Fruit fly (Drosophila melanogaster) whole organism, embryonic: ENCODE measurements around the gene hiro.
A peak's percentile ranks its signal among the peaks of the same experiment; 100 is the strongest.

Experiments
- Atf6 ChIP-seq: fragments of 200-800 bp; sonication (Bioruptor generic); IDR thresholded peaks from 2 replicates; pipeline ENCODE4 v1.3.6; 2022; ENCODE audit warnings: missing biosample characterization, missing genetic modification characterization
- BEAF-32 ChIP-seq: fragments of 200-800 bp; sonication (Bioruptor generic); optimal IDR thresholded peaks from 3 replicates; lab custom pipeline; 2017; ENCODE audit warnings: missing biosample characterization, missing genetic modification characterization, mild to moderate bottlenecking, moderate library complexity, missing genetic modification reagents
- Bdp1 ChIP-seq: fragments of 200-800 bp; sonication (Bioruptor generic); optimal IDR thresholded peaks from 3 replicates; lab custom pipeline; 2016; ENCODE audit warnings: missing biosample characterization, missing genetic modification characterization
- CG10979 ChIP-seq: fragments of 200-800 bp; sonication (Bioruptor generic); optimal IDR thresholded peaks from 2 replicates; lab custom pipeline; 2018; ENCODE audit warnings: missing biosample characterization, mild to moderate bottlenecking, missing genetic modification characterization, moderate library complexity
- CG12769 ChIP-seq: fragments of 200-800 bp; sonication (Bioruptor generic); optimal IDR thresholded peaks from 2 replicates; lab custom pipeline; 2019; ENCODE audit warnings: missing biosample characterization, mild to moderate bottlenecking, missing genetic modification characterization, moderate library complexity
- CG17385 ChIP-seq: fragments of 200-800 bp; sonication (Bioruptor generic); optimal IDR thresholded peaks from 3 replicates; lab custom pipeline; 2018; ENCODE audit warnings: missing biosample characterization, mild to moderate bottlenecking, missing genetic modification characterization
- CG34376 ChIP-seq: fragments of 200-800 bp; sonication (Bioruptor generic); optimal IDR thresholded peaks from 2 replicates; lab custom pipeline; 2018; ENCODE audit warnings: missing biosample characterization, mild to moderate bottlenecking, missing genetic modification characterization
- CG8290 ChIP-seq, 3 experiments: fragments of 200-800 bp; sonication (Bioruptor generic); optimal IDR thresholded peaks; 2 replicates each; lab custom pipeline; 2016 to 2019; ENCODE audit warnings: missing biosample characterization in 3 of 3, missing genetic modification characterization in 3 of 3, mild to moderate bottlenecking in 2 of 3, moderate library complexity in 1 of 3
- CHES-1-like ChIP-seq: fragments of 200-800 bp; sonication (Bioruptor generic); optimal IDR thresholded peaks from 2 replicates; lab custom pipeline; 2016; ENCODE audit warnings: missing biosample characterization, missing genetic modification characterization
- D19B ChIP-seq: fragments of 200-800 bp; sonication (Bioruptor generic); optimal IDR thresholded peaks from 2 replicates; lab custom pipeline; 2017; ENCODE audit warnings: missing biosample characterization, mild to moderate bottlenecking, missing genetic modification characterization
- Deaf1 ChIP-seq: fragments of 200-800 bp; optimal IDR thresholded peaks from 3 replicates; lab custom pipeline; 2019; ENCODE audit warnings: missing biosample characterization, mild to moderate bottlenecking, missing genetic modification characterization, moderate library complexity
- Drgx ChIP-seq: fragments of 200-800 bp; sonication (Bioruptor generic); IDR thresholded peaks from 2 replicates; pipeline ENCODE4 v1.3.6; 2022; ENCODE audit warnings: missing biosample characterization, missing genetic modification characterization
- Hr3 ChIP-seq: fragments of 200-800 bp; sonication (Bioruptor generic); optimal IDR thresholded peaks from 3 replicates; lab custom pipeline; 2016; ENCODE audit warnings: missing biosample characterization, missing genetic modification characterization
- Med ChIP-seq: fragments of 200-800 bp; sonication (Bioruptor generic); peaks from one replicate; lab custom pipeline; 2016; ENCODE audit warnings: missing biosample characterization, missing genetic modification characterization, mild to moderate bottlenecking, inconsistent platforms, moderate library complexity
- Myb ChIP-seq: fragments of 200-800 bp; sonication (Bioruptor generic); optimal IDR thresholded peaks from 2 replicates; lab custom pipeline; 2016; ENCODE audit warnings: missing biosample characterization, missing genetic modification characterization
- NFAT ChIP-seq: fragments of 200-800 bp; sonication (Bioruptor generic); IDR thresholded peaks from 2 replicates; pipeline ENCODE4 v1.3.6; 2022; ENCODE audit warnings: missing biosample characterization, missing genetic modification characterization
- Nf-YB ChIP-seq: fragments of 200-800 bp; sonication (Bioruptor generic); optimal IDR thresholded peaks from 3 replicates; lab custom pipeline; 2019; ENCODE audit warnings: missing biosample characterization, mild to moderate bottlenecking, missing genetic modification characterization, moderate library complexity
- Sox102F ChIP-seq: fragments of 200-800 bp; sonication (Bioruptor generic); optimal IDR thresholded peaks from 2 replicates; lab custom pipeline; 2018; ENCODE audit warnings: missing biosample characterization, mild to moderate bottlenecking, missing genetic modification characterization, moderate library complexity
- chinmo ChIP-seq: fragments of 200-800 bp; sonication (Bioruptor generic); IDR thresholded peaks from 4 replicates; pipeline ENCODE4 v1.3.6; 2022; ENCODE audit warnings: missing biosample characterization, missing genetic modification characterization; ENCODE audit not compliant: partially characterized antibody
- ci ChIP-seq: fragments of 200-800 bp; sonication (Bioruptor generic); IDR thresholded peaks from 3 replicates; pipeline ENCODE4 v1.3.6; 2022; ENCODE audit warnings: missing biosample characterization, missing genetic modification characterization
- crc ChIP-seq: fragments of 200-800 bp; sonication (Bioruptor generic); optimal IDR thresholded peaks from 2 replicates; lab custom pipeline; 2016; ENCODE audit warnings: missing biosample characterization, missing genetic modification characterization
- cwo ChIP-seq: fragments of 200-800 bp; sonication (Bioruptor generic); optimal IDR thresholded peaks from 3 replicates; lab custom pipeline; 2017; ENCODE audit warnings: missing biosample characterization, missing genetic modification characterization, mild to moderate bottlenecking, moderate library complexity, missing genetic modification reagents
- exex ChIP-seq: fragments of 200-800 bp; sonication (Bioruptor generic); optimal IDR thresholded peaks from 4 replicates; lab custom pipeline; 2018; ENCODE audit warnings: missing biosample characterization, mild to moderate bottlenecking, missing genetic modification characterization, moderate library complexity
- gem ChIP-seq: fragments of 200-800 bp; sonication (Bioruptor generic); optimal IDR thresholded peaks from 2 replicates; lab custom pipeline; 2019; ENCODE audit warnings: missing biosample characterization, mild to moderate bottlenecking, missing genetic modification characterization, moderate library complexity
- grn ChIP-seq: fragments of 200-800 bp; sonication (Bioruptor generic); optimal IDR thresholded peaks from 3 replicates; lab custom pipeline; 2017; ENCODE audit warnings: missing biosample characterization, missing genetic modification characterization
- hkb ChIP-seq, 2 experiments: fragments of 200-800 bp in 1 of 2; fragments of >200 bp in 1 of 2; sonication (Bioruptor generic) in 1 of 2; IDR thresholded peaks in 1 of 2; optimal IDR thresholded peaks in 1 of 2; 2 replicates each; pipeline versions ENCODE4 v1.3.6 to Lab custom; 2017 to 2022; ENCODE audit warnings: missing biosample characterization in 1 of 2, missing genetic modification characterization in 1 of 2
- jigr1 ChIP-seq: fragments of 200-800 bp; sonication (Bioruptor generic); IDR thresholded peaks from 3 replicates; pipeline ENCODE4 v1.3.6; 2022; ENCODE audit warnings: missing biosample characterization, missing genetic modification characterization
- klu ChIP-seq: fragments of 200-800 bp; sonication (Bioruptor generic); IDR thresholded peaks from 2 replicates; pipeline ENCODE4 v1.3.6; 2022; ENCODE audit warnings: missing biosample characterization, missing genetic modification characterization
- kni ChIP-seq: fragments of 200-800 bp; sonication (Bioruptor generic); optimal IDR thresholded peaks from 3 replicates; lab custom pipeline; 2017; ENCODE audit warnings: mild to moderate bottlenecking, missing biosample characterization, missing genetic modification reagents, missing genetic modification characterization
- mirr ChIP-seq: fragments of 200-800 bp; sonication (Bioruptor generic); optimal IDR thresholded peaks from 3 replicates; lab custom pipeline; 2018; ENCODE audit warnings: missing biosample characterization, mild to moderate bottlenecking, missing genetic modification characterization
- pan ChIP-seq, 4 experiments: fragments of >200 bp in 3 of 4; fragments of 200-800 bp in 1 of 4; sonication (Bioruptor generic) in 1 of 4; optimal IDR thresholded peaks in 3 of 4; IDR thresholded peaks in 1 of 4; 2 replicates each; pipeline versions ENCODE4 v1.3.6 to Lab custom; 2017 to 2022; ENCODE audit warnings: missing biosample characterization in 2 of 4, missing genetic modification characterization in 2 of 4, mixed read lengths in 1 of 4
- rib ChIP-seq: fragments of 200-800 bp; sonication (Bioruptor generic); IDR thresholded peaks from 2 replicates; pipeline ENCODE4 v1.3.6; 2022; ENCODE audit warnings: missing biosample characterization, missing genetic modification characterization
- sd ChIP-seq: fragments of 200-800 bp; sonication (Bioruptor generic); optimal IDR thresholded peaks from 3 replicates; lab custom pipeline; 2018; ENCODE audit warnings: missing biosample characterization, mild to moderate bottlenecking, missing genetic modification characterization, moderate library complexity
- sens ChIP-seq: fragments of 200-800 bp; sonication (Bioruptor generic); peaks from one replicate; lab custom pipeline; 2016; ENCODE audit warnings: missing biosample characterization, missing genetic modification characterization
- ttk ChIP-seq: fragments of 200-800 bp; sonication (Bioruptor generic); IDR thresholded peaks from 2 replicates; pipeline ENCODE4 v2.1.2; 2022; ENCODE audit warnings: missing biosample characterization, missing genetic modification characterization
- yki ChIP-seq: fragments of >200 bp; optimal IDR thresholded peaks from 3 replicates; lab custom pipeline; 2018
- zf30C ChIP-seq: fragments of 200-800 bp; sonication (Bioruptor generic); optimal IDR thresholded peaks from 3 replicates; lab custom pipeline; 2018; ENCODE audit warnings: missing biosample characterization, mild to moderate bottlenecking, missing genetic modification characterization

hiro gene

dm6 chr3L:638031-638414 is 49.7 kb downstream of the hiro start (continued):
- TF ChIP-seq sd (tag; lab: Kevin White, UChicago): peak; percentile 99

- TF ChIP-seq sens (peak; percentile 39), jigr1 (GFP tag; lab: Robert Waterston, UW) (0 out of 3 replicates have a peak, but pooled peaks have one; percentile 5), CG8290 (GFP tag; optimal IDR thresholded peaks at IDR 0.05; lab: Kevin White, UChicago) (no peak), CG8290 (tag; optimal IDR thresholded peaks at IDR 0.05; lab: Kevin White, UChicago) (peak in 1 of 2 experiments; percentile 46), Myb (GFP tag; lab: Kevin White, UChicago) (no peak), Nf-YB (GFP tag; lab: Kevin White, UChicago) (no peak), hkb (optimal IDR thresholded peaks at IDR 0.05; lab: Kevin White, UChicago) (peak; percentile 11), hkb (GFP tag; IDR thresholded peaks at IDR 0.05; lab: Robert Waterston, UW) (no peak), CG34376 (GFP tag; lab: Kevin White, UChicago) (peak; percentile 63), ttk (no peak), Sox102F (peak; percentile 11), yki (lab: Kevin White, UChicago) (no peak), Bdp1 (GFP tag; lab: Kevin White, UChicago) (no peak), zf30C (GFP tag; lab: Kevin White, UChicago) (peak; percentile 57), D19B (GFP tag; lab: Kevin White, UChicago) (peak; percentile 58), Drgx (0 out of 2 replicates have a peak, but pooled peaks have one; percentile 16), pan (optimal IDR thresholded peaks at IDR 0.05; lab: Kevin White, UChicago) (no peak), pan (GFP tag; optimal IDR thresholded peaks at IDR 0.05 in 1 of 2, IDR thresholded peaks at IDR 0.05 in 1 of 2) (peak in 1 of 2 experiments; percentile 20), ci (peak; percentile 7; the same call in 1 of the 3 replicates), BEAF-32 (GFP tag; lab: Kevin White, UChicago) (no peak), Deaf1 (tag; lab: Kevin White, UChicago) (peak; percentile 93), mirr (peak; percentile 57), kni (GFP tag; lab: Kevin White, UChicago) (peak; percentile 60), Hr3 (no peak), CG10979 (tag; lab: Kevin White, UChicago) (no peak), NFAT (GFP tag; lab: Robert Waterston, UW) (0 out of 2 replicates have a peak, but pooled peaks have one; percentile 29), gem (tag; lab: Kevin White, UChicago) (peak; percentile 3), cwo (GFP tag; lab: Kevin White, UChicago) (peak; percentile 79), CHES-1-like (GFP tag; lab: Kevin White, UChicago) (no peak), Med (peak; percentile 2), CG12769 (peak; percentile 28), exex (tag; lab: Kevin White, UChicago) (peak; percentile 72), CG17385 (GFP tag; lab: Kevin White, UChicago) (peak; percentile 28), Atf6 (0 out of 2 replicates have a peak, but pooled peaks have one; percentile 15), rib (GFP tag; lab: Robert Waterston, UW) (peak; percentile 19; the same call in 1 of the 2 replicates), klu (GFP tag; lab: Robert Waterston, UW) (no peak), grn (GFP tag; lab: Kevin White, UChicago) (peak; percentile 6), chinmo (GFP tag; lab: Robert Waterston, UW) (0 out of 4 replicates have a peak, but pooled peaks have one; percentile 49), crc (GFP tag; lab: Kevin White, UChicago) (no peak)
Observed at dm6 chr3L:637329-638030, 50.3 kb downstream of the hiro start.
